Worm (Caenorhabditis elegans) whole organism, young adult: ENCODE data around the gene F43D2.7.

Experiments used
- D2030.7 ChIP-seq: fragments of 200-800 bp; sonication (Bioruptor generic); IDR thresholded peaks from 2 replicates; pipeline ENCODE4 v1.3.6; 2022; ENCODE audit warnings: missing genetic modification reagents, missing genetic modification characterization, missing compliant biosample characterization
- F10E7.11 ChIP-seq: sonication (generic microtip); optimal IDR thresholded peaks from 2 replicates; lab custom pipeline; 2017; ENCODE audit warnings: mild to moderate bottlenecking, missing genetic modification characterization, moderate library complexity, missing compliant biosample characterization
- F23B12.7 ChIP-seq: sonication (generic microtip); optimal IDR thresholded peaks from 2 replicates; lab custom pipeline; 2017; ENCODE audit warnings: missing genetic modification characterization, mild to moderate bottlenecking, missing compliant biosample characterization, antibody characterized with exemption, moderate library complexity; ENCODE audit not compliant: insufficient read depth
- F33H1.4 ChIP-seq: fragments of 200-800 bp; sonication (Bioruptor generic); IDR thresholded peaks from 2 replicates; pipeline ENCODE4 v1.3.6; 2022; ENCODE audit warnings: missing genetic modification reagents, missing genetic modification characterization, missing compliant biosample characterization
- F37B4.10 ChIP-seq: fragments of 200-800 bp; sonication (Bioruptor generic); IDR thresholded peaks from 2 replicates; pipeline ENCODE4 v1.3.6; 2022; ENCODE audit warnings: missing genetic modification characterization, missing compliant biosample characterization
- F49E8.2 ChIP-seq: sonication (generic microtip); optimal IDR thresholded peaks from 3 replicates; lab custom pipeline; 2017; ENCODE audit warnings: missing genetic modification characterization, mild to moderate bottlenecking, missing compliant biosample characterization, antibody characterized with exemption, moderate library complexity; ENCODE audit not compliant: insufficient read depth
- Y79H2A.3 ChIP-seq: fragments of 200-800 bp; sonication (Bioruptor generic); conservative IDR thresholded peaks from 2 replicates; pipeline ENCODE4 v1.3.6; 2022; ENCODE audit warnings: missing genetic modification reagents, missing genetic modification characterization, missing compliant biosample characterization
- Y95B8A.8 ChIP-seq: fragments of 200-800 bp; sonication (Bioruptor generic); IDR thresholded peaks from 2 replicates; pipeline ENCODE4 v1.3.6; 2022; ENCODE audit warnings: missing genetic modification reagents, missing genetic modification characterization, missing compliant biosample characterization
- cebp-1 ChIP-seq, 2 experiments: fragments of 200-800 bp in 1 of 2; sonication (Bioruptor generic) in 1 of 2; sonication (generic microtip) in 1 of 2; IDR thresholded peaks in 1 of 2; optimal IDR thresholded peaks in 1 of 2; 2 replicates each; pipeline versions ENCODE4 v1.3.6 to Lab custom; 2017 to 2022; ENCODE audit warnings: missing compliant biosample characterization in 2 of 2, missing genetic modification characterization in 2 of 2, mild to moderate bottlenecking in 1 of 2, missing genetic modification reagents in 1 of 2, moderate library complexity in 1 of 2
- ceh-91 ChIP-seq: fragments of 200-800 bp; sonication (Bioruptor generic); IDR thresholded peaks from 2 replicates; pipeline ENCODE4 v1.3.6; 2022; ENCODE audit warnings: missing genetic modification reagents, missing genetic modification characterization, missing compliant biosample characterization
- dox-1 ChIP-seq: fragments of 200-800 bp; sonication (Bioruptor generic); IDR thresholded peaks from 2 replicates; pipeline ENCODE4 v1.3.6; 2022; ENCODE audit warnings: missing genetic modification reagents, missing genetic modification characterization, missing compliant biosample characterization
- dpl-1 ChIP-seq: fragments of 150-350 bp; optimal IDR thresholded peaks from 2 replicates; lab custom pipeline; 2014; ENCODE audit warnings: missing biosample characterization, missing genetic modification reagents, missing genetic modification characterization
- efl-1 ChIP-seq: fragments of 150-350 bp; optimal IDR thresholded peaks from 2 replicates; lab custom pipeline; 2014; ENCODE audit warnings: missing biosample characterization, missing genetic modification reagents, missing genetic modification characterization
- gei-17 ChIP-seq: fragments of 200-800 bp; sonication (Bioruptor generic); optimal IDR thresholded peaks from 2 replicates; lab custom pipeline; 2018; ENCODE audit warnings: mild to moderate bottlenecking, missing genetic modification characterization, missing compliant biosample characterization
- him-1 ChIP-seq: sonication (generic microtip); optimal IDR thresholded peaks from 2 replicates; lab custom pipeline; 2016; ENCODE audit warnings: missing genotype, missing genetic modification reagents, missing genetic modification characterization, missing compliant biosample characterization
- hlh-26 ChIP-seq: fragments of 200-800 bp; sonication (Bioruptor generic); conservative IDR thresholded peaks from 2 replicates; pipeline ENCODE4 v1.3.6; 2022; ENCODE audit warnings: missing genetic modification reagents, missing genetic modification characterization, missing compliant biosample characterization
- hsf-1 ChIP-seq: fragments of 200-800 bp; sonication (Bioruptor generic); IDR thresholded peaks from 2 replicates; pipeline ENCODE4 v1.3.6; 2022; ENCODE audit warnings: missing genetic modification reagents, missing genetic modification characterization, missing compliant biosample characterization
- lin-26 ChIP-seq: fragments of 200-800 bp; sonication (Bioruptor generic); IDR thresholded peaks from 2 replicates; pipeline ENCODE4 v1.3.6; 2022; ENCODE audit warnings: missing genetic modification reagents, missing genetic modification characterization, missing compliant biosample characterization
- lin-35 ChIP-seq, 3 experiments: fragments of 150-350 bp in 2 of 3; sonication (generic microtip) in 1 of 3; optimal IDR thresholded peaks; 2 replicates each; lab custom pipeline; 2014 to 2018; ENCODE audit warnings: missing biosample characterization in 3 of 3, missing genetic modification characterization in 3 of 3, missing genetic modification reagents in 3 of 3
- lin-40 ChIP-seq: sonication (generic microtip); optimal IDR thresholded peaks from 2 replicates; lab custom pipeline; 2016; ENCODE audit warnings: missing genetic modification characterization, mild to moderate bottlenecking, missing compliant biosample characterization, missing genotype, missing genetic modification reagents
- lin-54 ChIP-seq: fragments of 200-800 bp; sonication (Bioruptor generic); optimal IDR thresholded peaks from 2 replicates; lab custom pipeline; 2018; ENCODE audit warnings: mild to moderate bottlenecking, missing genetic modification characterization, missing compliant biosample characterization
- lsl-1 ChIP-seq: fragments of 200-800 bp; sonication (Bioruptor generic); optimal IDR thresholded peaks from 2 replicates; lab custom pipeline; 2018; ENCODE audit warnings: mild to moderate bottlenecking, missing genetic modification characterization, moderate library complexity, missing compliant biosample characterization
- madf-6 ChIP-seq: fragments of 200-800 bp; sonication (Bioruptor generic); IDR thresholded peaks from 2 replicates; pipeline ENCODE4 v1.3.6; 2022; ENCODE audit warnings: missing genetic modification reagents, missing genetic modification characterization, missing compliant biosample characterization
- madf-8 ChIP-seq: fragments of 200-800 bp; sonication (Bioruptor generic); conservative IDR thresholded peaks from 2 replicates; pipeline ENCODE4 v1.3.6; 2022; ENCODE audit warnings: missing genetic modification reagents, missing genetic modification characterization, missing compliant biosample characterization
- mcd-1 ChIP-seq: fragments of 200-800 bp; sonication (Bioruptor generic); IDR thresholded peaks from 2 replicates; pipeline ENCODE4 v1.3.6; 2022; ENCODE audit warnings: missing genetic modification reagents, missing genetic modification characterization, missing compliant biosample characterization
- nfya-2 ChIP-seq: fragments of 200-800 bp; sonication (Bioruptor generic); IDR thresholded peaks from 2 replicates; pipeline ENCODE4 v1.3.6; 2022; ENCODE audit warnings: missing genetic modification reagents, missing genetic modification characterization, missing compliant biosample characterization
- nhr-179 ChIP-seq: sonication (generic microtip); optimal IDR thresholded peaks from 2 replicates; lab custom pipeline; 2016; ENCODE audit warnings: mild to moderate bottlenecking, missing genetic modification characterization, missing compliant biosample characterization
- pbrm-1 ChIP-seq: fragments of 200-800 bp; sonication (Bioruptor generic); IDR thresholded peaks from 2 replicates; pipeline ENCODE4 v1.3.6; 2022; ENCODE audit warnings: missing genetic modification reagents, missing genetic modification characterization, missing compliant biosample characterization
- rpc-1 ChIP-seq, 2 experiments: fragments of 150-350 bp in 1 of 2; sonication (generic microtip) in 1 of 2; optimal IDR thresholded peaks; 2 replicates each; lab custom pipeline; 2014 to 2018; ENCODE audit warnings: missing biosample characterization in 1 of 2, missing genetic modification characterization in 1 of 2, missing genetic modification reagents in 1 of 2, missing genotype in 1 of 2
- snpc-1.1 ChIP-seq: sonication (generic microtip); optimal IDR thresholded peaks from 2 replicates; lab custom pipeline; 2017; ENCODE audit warnings: missing genetic modification characterization, mild to moderate bottlenecking, missing compliant biosample characterization, antibody characterized with exemption, moderate library complexity, missing genotype, missing genetic modification reagents; ENCODE audit not compliant: insufficient read depth
- snpc-1.3 ChIP-seq: sonication (generic microtip); optimal IDR thresholded peaks from 2 replicates; lab custom pipeline; 2017; ENCODE audit warnings: missing genetic modification characterization, mild to moderate bottlenecking, missing compliant biosample characterization, antibody characterized with exemption, moderate library complexity, missing genotype, missing genetic modification reagents; ENCODE audit not compliant: insufficient read depth
- snpc-4 ChIP-seq, 5 experiments: fragments of 150-350 bp in 1 of 5; sonication (generic microtip) in 4 of 5; optimal IDR thresholded peaks; 2 replicates each; lab custom pipeline; 2014 to 2018; ENCODE audit warnings: missing genetic modification characterization in 5 of 5, missing biosample characterization in 3 of 5, antibody characterized with exemption in 2 of 5, mild to moderate bottlenecking in 2 of 5, missing compliant biosample characterization in 2 of 5, missing genotype in 2 of 5, moderate library complexity in 2 of 5, missing genetic modification reagents in 1 of 5
- tbp1 ChIP-seq: fragments of 200-800 bp; sonication (Bioruptor generic); optimal IDR thresholded peaks from 2 replicates; lab custom pipeline; 2018; ENCODE audit warnings: mild to moderate bottlenecking, missing genetic modification characterization, missing compliant biosample characterization
- unc-130 ChIP-seq: sonication (generic microtip); optimal IDR thresholded peaks from 2 replicates; lab custom pipeline; 2016; ENCODE audit warnings: missing genetic modification reagents, missing genetic modification characterization, missing compliant biosample characterization
- xnd-1 ChIP-seq: sonication (generic microtip); optimal IDR thresholded peaks from 2 replicates; lab custom pipeline; 2016; ENCODE audit warnings: missing genotype, missing genetic modification reagents, missing genetic modification characterization, missing compliant biosample characterization
- ztf-25 ChIP-seq: fragments of 200-800 bp; sonication (Bioruptor generic); IDR thresholded peaks from 2 replicates; pipeline ENCODE4 v1.3.6; 2022; ENCODE audit warnings: missing genetic modification reagents, missing genetic modification characterization, missing compliant biosample characterization
- ztf-3 ChIP-seq: fragments of 200-800 bp; sonication (Bioruptor generic); optimal IDR thresholded peaks from 2 replicates; lab custom pipeline; 2018; ENCODE audit warnings: mild to moderate bottlenecking, missing genetic modification characterization, missing compliant biosample characterization
- ztf-6 ChIP-seq: fragments of 200-800 bp; sonication (Bioruptor generic); IDR thresholded peaks from 2 replicates; pipeline ENCODE4 v1.3.6; 2022; ENCODE audit warnings: missing genetic modification reagents, missing genetic modification characterization, missing compliant biosample characterization

F43D2.7 gene

DNA sequence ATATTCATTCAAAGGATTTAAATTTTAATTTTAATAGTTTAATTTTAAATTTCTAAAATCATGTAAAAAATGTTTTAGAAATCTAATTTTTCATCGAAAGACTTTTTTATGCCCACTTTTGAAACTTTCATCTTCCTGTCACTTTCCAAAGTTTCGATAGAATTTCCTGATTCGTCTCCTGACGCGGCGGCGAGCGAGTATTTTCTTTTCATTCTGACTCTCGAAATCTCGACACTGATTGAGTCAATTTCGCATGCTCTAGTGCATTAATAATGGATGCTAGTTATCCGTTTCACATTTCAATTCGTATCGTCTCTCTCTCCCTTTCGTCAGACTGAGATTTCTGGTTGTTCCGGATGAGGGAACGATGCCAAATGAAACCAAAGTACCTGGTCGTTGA lies 8.9 kb upstream of the F43D2.7 start:
- TF ChIP-seq unc-130 (GFP tag; lab: Kevin White, UChicago) (no peak), nhr-179 (tag; lab: Kevin White, UChicago) (no peak), ztf-3 (GFP tag; lab: Kevin White, UChicago) (no peak), F37B4.10 (no peak), lin-40 (tag; lab: Kevin White, UChicago) (no peak), gei-17 (no peak), nfya-2 (no peak), Y79H2A.3 (GFP tag; lab: Robert Waterston, UW) (no peak), ztf-6 (GFP tag; lab: Robert Waterston, UW) (no peak), lin-26 (no peak), F10E7.11 (tag; lab: Kevin White, UChicago) (no peak), efl-1 (GFP tag; lab: Kevin White, UChicago) (no peak), cebp-1 (GFP tag; IDR thresholded peaks at IDR 0.05; lab: Robert Waterston, UW) (no peak), cebp-1 (tag; optimal IDR thresholded peaks at IDR 0.05; lab: Kevin White, UChicago) (no peak), tbp1 (GFP tag; lab: Kevin White, UChicago) (no peak)

DNA sequence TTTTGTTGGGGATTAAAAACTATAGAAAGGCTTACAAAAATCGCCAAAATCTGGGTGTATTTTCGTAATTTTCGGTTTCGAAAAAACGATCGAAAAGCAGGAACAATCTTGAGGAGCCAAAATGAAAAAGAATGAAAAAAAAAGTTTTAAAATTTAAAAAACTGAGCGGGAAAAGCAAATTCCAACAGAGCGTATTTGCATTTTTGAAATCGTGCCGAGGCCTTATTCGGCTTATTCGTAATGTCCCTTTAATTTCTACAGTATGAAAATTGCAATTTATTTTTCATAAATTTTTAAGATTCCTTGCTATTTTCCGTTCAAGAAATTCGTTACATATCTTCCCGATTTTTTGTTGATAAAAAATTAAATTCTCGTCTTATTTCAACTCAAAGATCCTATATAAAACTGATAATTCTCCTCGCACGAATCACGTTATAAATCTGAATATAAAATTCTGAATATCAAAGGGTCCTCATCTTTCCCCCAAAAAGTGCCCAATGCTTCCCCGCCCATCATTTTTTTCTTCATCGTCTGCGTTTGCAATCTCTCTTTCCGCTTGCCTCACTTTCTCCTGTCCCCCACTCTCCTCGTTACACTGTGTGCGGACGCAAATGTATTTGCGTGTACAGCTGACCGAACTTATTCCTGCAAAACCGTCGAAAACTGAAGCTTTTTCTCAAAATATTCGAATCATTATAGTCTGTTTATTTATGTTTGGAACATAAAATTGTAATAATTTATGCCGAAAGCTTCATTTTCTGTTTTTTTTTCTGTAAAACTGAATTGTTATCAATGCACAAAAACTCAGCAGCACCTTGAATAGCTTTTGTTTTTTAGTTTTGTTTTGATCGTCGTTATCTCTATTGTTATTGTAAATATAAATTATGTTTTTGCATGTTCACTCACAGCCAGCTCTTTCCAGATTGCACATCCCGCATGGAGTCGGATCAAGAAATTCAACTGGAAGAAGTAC lies 6.1 kb upstream of the F43D2.7 start, which contains the start of the genes rfc-1 and pmp-3:
rfc-1 (minus strand) TSS at position 163 of the 973 bp plus-strand sequence.
pmp-3 (plus strand) TSS at position 923 of the 973 bp plus-strand sequence.
- TF ChIP-seq xnd-1 (tag; lab: Kevin White, UChicago) (peak; percentile 66), snpc-1.3 (peak; percentile 58), ztf-25 (GFP tag; lab: Robert Waterston, UW) (no peak), F23B12.7 (peak; percentile 61), madf-8 (peak; percentile 78), F33H1.4 (GFP tag; lab: Robert Waterston, UW) (peak; percentile 88), nhr-179 (tag; lab: Kevin White, UChicago) (no peak), madf-6 (GFP tag; lab: Robert Waterston, UW) (peak; percentile 88), hsf-1 (0 out of 2 replicates have a peak, but pooled peaks have one; percentile 33), pbrm-1 (GFP tag; lab: Robert Waterston, UW) (no peak), hlh-26 (GFP tag; lab: Robert Waterston, UW) (no peak), snpc-1.1 (tag; lab: Kevin White, UChicago) (peak; percentile 56), snpc-4 (GFP tag; optimal IDR thresholded peaks at IDR 0.05; lab: Kevin White, UChicago) (no peak), snpc-4 (tag; optimal IDR thresholded peaks at IDR 0.05; lab: Kevin White, UChicago) (peak in 3 of 4 experiments; percentile 41 to 59 (median 44)), lin-35 (GFP tag; optimal IDR thresholded peaks at IDR 0.05; lab: Kevin White, UChicago) (peak in 1 of 3 experiments; percentile 34), efl-1 (GFP tag; lab: Kevin White, UChicago) (peak; percentile 92), ceh-91 (GFP tag; lab: Robert Waterston, UW) (peak; percentile 76), rpc-1 (optimal IDR thresholded peaks at IDR 0.05; lab: Kevin White, UChicago) (no peak), rpc-1 (tag; optimal IDR thresholded peaks at IDR 0.05; lab: Kevin White, UChicago) (peak; percentile 6), lsl-1 (GFP tag; lab: Kevin White, UChicago) (peak; percentile 87), F37B4.10 (no peak), F49E8.2 (tag; lab: Kevin White, UChicago) (peak; percentile 69), mcd-1 (GFP tag; lab: Robert Waterston, UW) (peak; percentile 81), D2030.7 (peak; percentile 74; the same call in 1 of the 2 replicates), dpl-1 (GFP tag; lab: Kevin White, UChicago) (peak; percentile 74), him-1 (peak; percentile 25), dox-1 (peak; percentile 23; the same call in 1 of the 2 replicates), Y95B8A.8 (GFP tag; lab: Robert Waterston, UW) (no peak), lin-54 (GFP tag; lab: Kevin White, UChicago) (peak; percentile 75)
- TF ChIP-seq, all 124 proteins: peak for 21
